Fruit fly (Drosophila melanogaster) whole organism, embryonic: Measurements from ENCODE around the gene GCC88.

Experiments used
- Antp ChIP-seq: fragments of 200-800 bp; sonication (Bioruptor generic); optimal IDR thresholded peaks from 3 replicates; lab custom pipeline; 2016; ENCODE audit warnings: missing biosample characterization, missing genetic modification characterization
- CG11247 ChIP-seq: fragments of 200-800 bp; sonication (Bioruptor generic); IDR thresholded peaks from 2 replicates; pipeline ENCODE4 v1.3.6; 2022; ENCODE audit warnings: missing biosample characterization, missing genetic modification characterization
- CG15479 ChIP-seq: fragments of 200-800 bp; sonication (Bioruptor generic); optimal IDR thresholded peaks from 3 replicates; lab custom pipeline; 2019; ENCODE audit warnings: missing biosample characterization, mild to moderate bottlenecking, missing genetic modification characterization, moderate library complexity
- CG15696 ChIP-seq: fragments of 200-800 bp; sonication (Bioruptor generic); optimal IDR thresholded peaks from 2 replicates; lab custom pipeline; 2019; ENCODE audit warnings: missing biosample characterization, mild to moderate bottlenecking, missing genetic modification characterization, moderate library complexity
- CG17328 ChIP-seq: fragments of 200-800 bp; sonication (Bioruptor generic); IDR thresholded peaks from 2 replicates; pipeline ENCODE4 v1.3.6; 2022; ENCODE audit warnings: missing biosample characterization, missing genetic modification characterization
- CG17359 ChIP-seq: fragments of 200-800 bp; sonication (Bioruptor generic); optimal IDR thresholded peaks from 3 replicates; lab custom pipeline; 2018; ENCODE audit warnings: missing biosample characterization, mild to moderate bottlenecking, missing genetic modification characterization, moderate library complexity
- CG17829 ChIP-seq: fragments of 200-800 bp; optimal IDR thresholded peaks from 2 replicates; lab custom pipeline; 2019; ENCODE audit warnings: missing biosample characterization, mild to moderate bottlenecking, missing genetic modification characterization, moderate library complexity
- CG2875 ChIP-seq: fragments of 200-800 bp; sonication (Bioruptor generic); optimal IDR thresholded peaks from 2 replicates; lab custom pipeline; 2017; ENCODE audit warnings: missing biosample characterization, mild to moderate bottlenecking, missing genetic modification characterization, missing genetic modification reagents
- CG31365 ChIP-seq: fragments of 200-800 bp; sonication (Bioruptor generic); optimal IDR thresholded peaks from 2 replicates; lab custom pipeline; 2018; ENCODE audit warnings: missing biosample characterization, mild to moderate bottlenecking, missing genetic modification characterization
- CG31441 ChIP-seq: fragments of 200-800 bp; sonication (Bioruptor generic); IDR thresholded peaks from 2 replicates; pipeline ENCODE4 v1.3.6; 2022; ENCODE audit warnings: missing biosample characterization, missing genetic modification characterization
- CG42726 ChIP-seq: fragments of 200-800 bp; sonication (Bioruptor generic); IDR thresholded peaks from 2 replicates; pipeline ENCODE4 v1.3.6; 2022; ENCODE audit warnings: missing biosample characterization, missing genetic modification characterization; ENCODE audit not compliant: partially characterized antibody
- CG4282 ChIP-seq: fragments of 200-800 bp; sonication (Bioruptor generic); optimal IDR thresholded peaks from 2 replicates; lab custom pipeline; 2016; ENCODE audit warnings: missing biosample characterization, missing genetic modification characterization
- CG5245 ChIP-seq: fragments of 200-800 bp; sonication (Bioruptor generic); optimal IDR thresholded peaks from 3 replicates; lab custom pipeline; 2016; ENCODE audit warnings: missing biosample characterization, missing genetic modification characterization
- CG6254 ChIP-seq: fragments of 200-800 bp; sonication (Bioruptor generic); optimal IDR thresholded peaks from 3 replicates; lab custom pipeline; 2017; ENCODE audit warnings: mild to moderate bottlenecking, missing biosample characterization, missing genetic modification reagents, missing genetic modification characterization
- CG9437 ChIP-seq: fragments of 200-800 bp; sonication (Bioruptor generic); optimal IDR thresholded peaks from 2 replicates; lab custom pipeline; 2018; ENCODE audit warnings: missing biosample characterization, mild to moderate bottlenecking, missing genetic modification characterization
- CG9727 ChIP-seq: fragments of 200-800 bp; sonication (Bioruptor generic); optimal IDR thresholded peaks from 3 replicates; lab custom pipeline; 2017; ENCODE audit warnings: missing biosample characterization, mild to moderate bottlenecking, missing genetic modification characterization
- Deaf1 ChIP-seq: fragments of 200-800 bp; optimal IDR thresholded peaks from 3 replicates; lab custom pipeline; 2019; ENCODE audit warnings: missing biosample characterization, mild to moderate bottlenecking, missing genetic modification characterization, moderate library complexity
- Doc3 ChIP-seq: fragments of 200-800 bp; sonication (Bioruptor generic); IDR thresholded peaks from 3 replicates; pipeline ENCODE4 v1.3.6; 2022; ENCODE audit warnings: missing biosample characterization, missing genetic modification characterization; ENCODE audit not compliant: partially characterized antibody
- E2f2 ChIP-seq: fragments of 200-800 bp; sonication (Bioruptor generic); IDR thresholded peaks from 2 replicates; pipeline ENCODE4 v1.3.6; 2022; ENCODE audit warnings: missing biosample characterization, missing genetic modification characterization
- H15 ChIP-seq: fragments of 200-800 bp; sonication (Bioruptor generic); IDR thresholded peaks from 3 replicates; pipeline ENCODE4 v1.3.6; 2022; ENCODE audit warnings: missing biosample characterization, missing genetic modification characterization
- HLH3B ChIP-seq: fragments of 200-800 bp; sonication (Bioruptor generic); IDR thresholded peaks from 2 replicates; pipeline ENCODE4 v1.3.6; 2022; ENCODE audit warnings: missing biosample characterization, missing genetic modification characterization
- HLH54F ChIP-seq: fragments of 200-800 bp; sonication (Bioruptor generic); optimal IDR thresholded peaks from 3 replicates; lab custom pipeline; 2016; ENCODE audit warnings: missing biosample characterization, missing genetic modification characterization
- Lhr ChIP-seq: fragments of 200-800 bp; sonication (Bioruptor generic); optimal IDR thresholded peaks from 3 replicates; lab custom pipeline; 2017; ENCODE audit warnings: mild to moderate bottlenecking, missing biosample characterization, missing genetic modification reagents, missing genetic modification characterization
- Neu2 ChIP-seq: fragments of 200-800 bp; sonication (Bioruptor generic); optimal IDR thresholded peaks from 3 replicates; lab custom pipeline; 2016; ENCODE audit warnings: missing biosample characterization, missing genetic modification characterization, borderline replicate concordance
- Nf-YA ChIP-seq: fragments of 200-800 bp; sonication (Bioruptor generic); IDR thresholded peaks from 2 replicates; pipeline ENCODE4 v1.3.6; 2022; ENCODE audit warnings: missing biosample characterization, missing genetic modification characterization
- PHDP ChIP-seq: fragments of 200-800 bp; sonication (Bioruptor generic); optimal IDR thresholded peaks from 3 replicates; lab custom pipeline; 2018; ENCODE audit warnings: missing biosample characterization, mild to moderate bottlenecking, missing genetic modification characterization, moderate library complexity
- Scr ChIP-seq: fragments of 200-800 bp; sonication (Bioruptor generic); IDR thresholded peaks from 2 replicates; pipeline ENCODE4 v1.3.6; 2022; ENCODE audit warnings: missing biosample characterization, missing genetic modification characterization; ENCODE audit not compliant: partially characterized antibody
- Taf1 ChIP-seq: fragments of 200-800 bp; sonication (Bioruptor generic); IDR thresholded peaks from 2 replicates; pipeline ENCODE4 v1.3.6; 2022; ENCODE audit warnings: missing biosample characterization, missing genetic modification characterization
- bbx ChIP-seq: fragments of 200-800 bp; sonication (Bioruptor generic); IDR thresholded peaks from 2 replicates; pipeline ENCODE4 v1.3.6; 2022; ENCODE audit warnings: missing biosample characterization, missing genetic modification characterization; ENCODE audit not compliant: partially characterized antibody
- chif ChIP-seq, 2 experiments: fragments of 200-800 bp; sonication (Bioruptor generic); optimal IDR thresholded peaks; 3 replicates each; lab custom pipeline; 2016; ENCODE audit warnings: missing biosample characterization in 2 of 2, missing genetic modification characterization in 2 of 2
- crol ChIP-seq: fragments of 200-800 bp; sonication (Bioruptor generic); IDR thresholded peaks from 2 replicates; pipeline ENCODE4 v1.3.6; 2022; ENCODE audit warnings: missing biosample characterization, missing genetic modification characterization
- exex ChIP-seq: fragments of 200-800 bp; sonication (Bioruptor generic); optimal IDR thresholded peaks from 4 replicates; lab custom pipeline; 2018; ENCODE audit warnings: missing biosample characterization, mild to moderate bottlenecking, missing genetic modification characterization, moderate library complexity
- eyg ChIP-seq: fragments of 200-800 bp; sonication (Bioruptor generic); optimal IDR thresholded peaks from 3 replicates; lab custom pipeline; 2016; ENCODE audit warnings: missing biosample characterization, missing genetic modification characterization
- fd96Cb ChIP-seq: fragments of 200-800 bp; sonication (Bioruptor generic); optimal IDR thresholded peaks from 2 replicates; lab custom pipeline; 2018; ENCODE audit warnings: missing biosample characterization, mild to moderate bottlenecking, missing genetic modification characterization, moderate library complexity
- hth ChIP-seq: fragments of >200 bp; optimal IDR thresholded peaks from 2 replicates; lab custom pipeline; 2017; ENCODE audit warnings: inconsistent platforms
- lola ChIP-seq, 3 experiments: fragments of >200 bp in 2 of 3; fragments of 200-800 bp in 1 of 3; sonication (Bioruptor generic) in 1 of 3; optimal IDR thresholded peaks; 2 replicates each; lab custom pipeline; 2017 to 2019; ENCODE audit warnings: missing biosample characterization in 3 of 3, missing genetic modification characterization in 3 of 3, mild to moderate bottlenecking in 1 of 3, moderate library complexity in 1 of 3
- pita ChIP-seq: fragments of 200-800 bp; sonication (Bioruptor generic); optimal IDR thresholded peaks from 2 replicates; lab custom pipeline; 2017; ENCODE audit warnings: missing biosample characterization, mild to moderate bottlenecking, missing genetic modification characterization
- prd ChIP-seq, 3 experiments: fragments of >200 bp in 2 of 3; fragments of 200-800 bp in 1 of 3; sonication (Bioruptor generic) in 1 of 3; optimal IDR thresholded peaks in 2 of 3; IDR thresholded peaks in 1 of 3; 2 replicates in 2 of 3; 3 replicates in 1 of 3; pipeline versions ENCODE4 v1.3.6 to Lab custom; 2017 to 2022; ENCODE audit warnings: missing biosample characterization in 1 of 3, missing genetic modification characterization in 1 of 3
- psq ChIP-seq: fragments of 200-800 bp; sonication (Bioruptor generic); optimal IDR thresholded peaks from 2 replicates; lab custom pipeline; 2017; ENCODE audit warnings: missing biosample characterization, missing genetic modification characterization
- salm ChIP-seq: fragments of 200-800 bp; sonication (Bioruptor generic); optimal IDR thresholded peaks from 2 replicates; lab custom pipeline; 2018; ENCODE audit warnings: missing biosample characterization, mild to moderate bottlenecking, missing genetic modification characterization
- seq ChIP-seq: fragments of 200-800 bp; sonication (Bioruptor generic); IDR thresholded peaks from 2 replicates; pipeline ENCODE4 v1.3.6; 2022; ENCODE audit warnings: missing biosample characterization, missing genetic modification characterization
- sna ChIP-seq: fragments of 200-800 bp; sonication (Bioruptor generic); IDR thresholded peaks from 2 replicates; pipeline ENCODE4 v1.3.6; 2022; ENCODE audit warnings: missing biosample characterization, missing genetic modification characterization; ENCODE audit not compliant: partially characterized antibody
- sob ChIP-seq: fragments of 200-800 bp; sonication (Bioruptor generic); IDR thresholded peaks from 2 replicates; pipeline ENCODE4 v1.3.6; 2022; ENCODE audit warnings: missing biosample characterization, missing genetic modification characterization
- stwl ChIP-seq: fragments of 200-800 bp; sonication (Bioruptor generic); optimal IDR thresholded peaks from 3 replicates; lab custom pipeline; 2018; ENCODE audit warnings: missing biosample characterization, mild to moderate bottlenecking, missing genetic modification characterization, moderate library complexity
- tup ChIP-seq: fragments of 200-800 bp; sonication (Bioruptor generic); optimal IDR thresholded peaks from 2 replicates; lab custom pipeline; 2016; ENCODE audit warnings: missing biosample characterization, mild to moderate bottlenecking, missing genetic modification characterization, moderate library complexity
- tx ChIP-seq: fragments of 200-800 bp; sonication (Bioruptor generic); optimal IDR thresholded peaks from 2 replicates; lab custom pipeline; 2016; ENCODE audit warnings: missing biosample characterization, missing genetic modification characterization
- vnd ChIP-seq: fragments of 200-800 bp; sonication (Bioruptor generic); IDR thresholded peaks from 3 replicates; pipeline ENCODE4 v1.3.6; 2022; ENCODE audit warnings: missing biosample characterization, missing genetic modification characterization; ENCODE audit not compliant: partially characterized antibody
- zen2 ChIP-seq: fragments of 200-800 bp; sonication (Bioruptor generic); IDR thresholded peaks from 3 replicates; pipeline ENCODE4 v1.3.6; 2022; ENCODE audit warnings: missing biosample characterization, missing genetic modification characterization; ENCODE audit not compliant: partially characterized antibody

GCC88 gene

dm6 chr3R:11243951-11244660, 13.7 kb upstream of the GCC88 start, which contains the start of the genes CG17734 and CG5214 (continued):
- TF ChIP-seq CG11247 (GFP tag; lab: Robert Waterston, UW), result no peak
- TF ChIP-seq tup (GFP tag; lab: Kevin White, UChicago), result no peak
- peak; percentile 61 for TF ChIP-seq bbx (GFP tag; lab: Robert Waterston, UW)
- no peak for TF ChIP-seq CG15696
- no peak for TF ChIP-seq stwl (tag; lab: Kevin White, UChicago)
- TF ChIP-seq CG31441 (GFP tag; lab: Robert Waterston, UW), result peak; percentile 41; the same call in 1 of the 2 replicates
- no peak; the same call in 2 of the 3 replicates for TF ChIP-seq zen2
- TF ChIP-seq CG17328 (GFP tag; lab: Robert Waterston, UW), result no peak
- TF ChIP-seq hth, result no peak
- no peak for TF ChIP-seq CG6254 (GFP tag; lab: Kevin White, UChicago)
- 0 out of 2 replicates have a peak, but pooled peaks have one; percentile 46 for TF ChIP-seq crol
- TF ChIP-seq vnd (GFP tag; lab: Robert Waterston, UW), result peak; percentile 79; the same call in 2 of the 3 replicates
- no peak for TF ChIP-seq CG31365 (tag; lab: Kevin White, UChicago)
- no peak for TF ChIP-seq CG2875 (GFP tag; lab: Kevin White, UChicago)
- TF ChIP-seq sob (GFP tag; lab: Robert Waterston, UW), result no peak
- no peak for TF ChIP-seq CG9727 (GFP tag; lab: Kevin White, UChicago)
- TF ChIP-seq HLH54F (GFP tag; lab: Kevin White, UChicago), result peak; percentile 51
- TF ChIP-seq tx (GFP tag; lab: Kevin White, UChicago), result no peak
- TF ChIP-seq Scr (GFP tag; lab: Robert Waterston, UW), result peak; percentile 82
- no peak for TF ChIP-seq Nf-YA (GFP tag; lab: Robert Waterston, UW)
- TF ChIP-seq psq (GFP tag; lab: Kevin White, UChicago), result no peak
- TF ChIP-seq fd96Cb (tag; lab: Kevin White, UChicago), result no peak
- no peak for TF ChIP-seq CG17829 (tag; lab: Kevin White, UChicago)
- no peak for TF ChIP-seq Taf1 (GFP tag; lab: Robert Waterston, UW)
- no peak for TF ChIP-seq prd (optimal IDR thresholded peaks at IDR 0.05; lab: Kevin White, UChicago)
- no peak for TF ChIP-seq prd (GFP tag; IDR thresholded peaks at IDR 0.05; lab: Robert Waterston, UW)
- TF ChIP-seq CG15479 (GFP tag; lab: Kevin White, UChicago), result no peak
- no peak for TF ChIP-seq H15 (GFP tag; lab: Robert Waterston, UW)
- TF ChIP-seq Lhr (GFP tag; lab: Kevin White, UChicago), result no peak
- peak; percentile 75 for TF ChIP-seq sna (GFP tag; lab: Robert Waterston, UW)
- no peak for TF ChIP-seq pita
- no peak for TF ChIP-seq HLH3B (GFP tag; lab: Robert Waterston, UW)
- TF ChIP-seq CG9437, result no peak
- peak; percentile 36 for TF ChIP-seq Deaf1 (tag; lab: Kevin White, UChicago)
- no peak for TF ChIP-seq CG4282 (GFP tag; lab: Kevin White, UChicago)
- no peak for TF ChIP-seq chif (GFP tag; optimal IDR thresholded peaks at IDR 0.05; lab: Kevin White, UChicago)
- no peak for TF ChIP-seq PHDP
- no peak for TF ChIP-seq Neu2 (GFP tag; lab: Kevin White, UChicago)
- TF ChIP-seq E2f2 (GFP tag; lab: Robert Waterston, UW), result no peak
- TF ChIP-seq Doc3 (GFP tag; lab: Robert Waterston, UW), result peak; percentile 80
- no peak for TF ChIP-seq Antp (GFP tag; lab: Kevin White, UChicago)
- TF ChIP-seq lola (GFP tag; optimal IDR thresholded peaks at IDR 0.05; lab: Kevin White, UChicago), result no peak
- peak; percentile 12 for TF ChIP-seq CG5245 (GFP tag; lab: Kevin White, UChicago)
- TF ChIP-seq salm (tag; lab: Kevin White, UChicago), result no peak
- no peak for TF ChIP-seq CG17359
- TF ChIP-seq CG42726 (GFP tag; lab: Robert Waterston, UW), result 0 out of 2 replicates have a peak, but pooled peaks have one; percentile 13
- peak; percentile 33 for TF ChIP-seq eyg (GFP tag; lab: Kevin White, UChicago)
- peak; percentile 35 for TF ChIP-seq exex (tag; lab: Kevin White, UChicago)
- no peak for TF ChIP-seq seq (GFP tag; lab: Robert Waterston, UW)
